Fruit fly (Drosophila melanogaster) whole organism, embryonic: ENCODE data around the gene CG43439.

Source experiments
- Antp ChIP-seq: fragments of 200-800 bp; sonication (Bioruptor generic); optimal IDR thresholded peaks from 3 replicates; lab custom pipeline; 2016; ENCODE audit warnings: missing biosample characterization, missing genetic modification characterization
- Atf3 ChIP-seq: fragments of 200-800 bp; sonication (Bioruptor generic); optimal IDR thresholded peaks from 3 replicates; lab custom pipeline; 2016; ENCODE audit warnings: missing biosample characterization, missing genetic modification characterization
- Bteb2 ChIP-seq: fragments of 200-800 bp; sonication (Bioruptor generic); optimal IDR thresholded peaks from 2 replicates; lab custom pipeline; 2016; ENCODE audit warnings: missing biosample characterization, missing genetic modification characterization
- CG10267 ChIP-seq: fragments of 200-800 bp; sonication (Bioruptor generic); optimal IDR thresholded peaks from 2 replicates; lab custom pipeline; 2018; ENCODE audit warnings: missing biosample characterization, mild to moderate bottlenecking, missing genetic modification characterization, moderate library complexity
- CG10979 ChIP-seq: fragments of 200-800 bp; sonication (Bioruptor generic); optimal IDR thresholded peaks from 2 replicates; lab custom pipeline; 2018; ENCODE audit warnings: missing biosample characterization, mild to moderate bottlenecking, missing genetic modification characterization, moderate library complexity
- CG12155 ChIP-seq: fragments of 200-800 bp; sonication (Bioruptor generic); optimal IDR thresholded peaks from 3 replicates; lab custom pipeline; 2016; ENCODE audit warnings: missing biosample characterization, missing genetic modification characterization
- CG13894 ChIP-seq: fragments of 200-800 bp; sonication (Bioruptor generic); optimal IDR thresholded peaks from 3 replicates; lab custom pipeline; 2018; ENCODE audit warnings: missing biosample characterization, mild to moderate bottlenecking, missing genetic modification characterization, moderate library complexity
- CG14965 ChIP-seq: fragments of 200-800 bp; sonication (Bioruptor generic); optimal IDR thresholded peaks from 2 replicates; lab custom pipeline; 2016; ENCODE audit warnings: missing biosample characterization, missing genetic modification characterization, borderline replicate concordance
- CG17612 ChIP-seq: fragments of 200-800 bp; sonication (Bioruptor generic); IDR thresholded peaks from 2 replicates; pipeline ENCODE4 v1.3.6; 2022; ENCODE audit warnings: missing biosample characterization, missing genetic modification characterization
- CG17912 ChIP-seq: fragments of 200-800 bp; sonication (Bioruptor generic); optimal IDR thresholded peaks from 2 replicates; lab custom pipeline; 2018; ENCODE audit warnings: missing biosample characterization, mild to moderate bottlenecking, missing genetic modification characterization
- CG18764 ChIP-seq: fragments of 200-800 bp; sonication (Bioruptor generic); optimal IDR thresholded peaks from 3 replicates; lab custom pipeline; 2016; ENCODE audit warnings: missing biosample characterization, missing genetic modification characterization
- CG2120 ChIP-seq: fragments of 200-800 bp; sonication (Bioruptor generic); optimal IDR thresholded peaks from 3 replicates; lab custom pipeline; 2016; ENCODE audit warnings: missing biosample characterization, missing genetic modification characterization
- CG2712 ChIP-seq: fragments of 200-800 bp; optimal IDR thresholded peaks from 3 replicates; lab custom pipeline; 2019; ENCODE audit warnings: missing biosample characterization, mild to moderate bottlenecking, missing genetic modification characterization, moderate library complexity
- CG34224 ChIP-seq: fragments of 200-800 bp; sonication (Bioruptor generic); IDR thresholded peaks from 3 replicates; pipeline ENCODE4 v1.3.6; 2022; ENCODE audit warnings: missing biosample characterization, missing genetic modification characterization; ENCODE audit not compliant: partially characterized antibody
- CG7271 ChIP-seq: fragments of 200-800 bp; sonication (Bioruptor generic); optimal IDR thresholded peaks from 2 replicates; lab custom pipeline; 2018; ENCODE audit warnings: missing biosample characterization, mild to moderate bottlenecking, missing genetic modification characterization, moderate library complexity
- CG7556 ChIP-seq: fragments of 200-800 bp; sonication (Bioruptor generic); optimal IDR thresholded peaks from 2 replicates; lab custom pipeline; 2017; ENCODE audit warnings: missing biosample characterization, mild to moderate bottlenecking, missing genetic modification characterization
- CG8281 ChIP-seq: fragments of 200-800 bp; sonication (Bioruptor generic); optimal IDR thresholded peaks from 2 replicates; lab custom pipeline; 2018; ENCODE audit warnings: missing biosample characterization, mild to moderate bottlenecking, missing genetic modification characterization, moderate library complexity
- CG8765 ChIP-seq: fragments of 200-800 bp; sonication (Bioruptor generic); IDR thresholded peaks from 2 replicates; pipeline ENCODE4 v1.3.6; 2022; ENCODE audit warnings: missing biosample characterization, missing genetic modification characterization
- CG9437 ChIP-seq: fragments of 200-800 bp; sonication (Bioruptor generic); optimal IDR thresholded peaks from 2 replicates; lab custom pipeline; 2018; ENCODE audit warnings: missing biosample characterization, mild to moderate bottlenecking, missing genetic modification characterization
- CG9876 ChIP-seq: fragments of 200-800 bp; sonication (Bioruptor generic); optimal IDR thresholded peaks from 2 replicates; lab custom pipeline; 2016; ENCODE audit warnings: missing biosample characterization, missing genetic modification characterization
- CTCF ChIP-seq: fragments of 200-800 bp; sonication (Bioruptor generic); optimal IDR thresholded peaks from 2 replicates; lab custom pipeline; 2017; ENCODE audit warnings: missing biosample characterization, mild to moderate bottlenecking, missing genetic modification characterization, moderate library complexity
- Chrac-16 ChIP-seq: fragments of 200-800 bp; sonication (Bioruptor generic); optimal IDR thresholded peaks from 3 replicates; lab custom pipeline; 2016; ENCODE audit warnings: missing biosample characterization, missing genetic modification characterization
- D ChIP-seq, 2 experiments: fragments of 200-800 bp in 1 of 2; fragments of >200 bp in 1 of 2; sonication (Bioruptor generic) in 1 of 2; optimal IDR thresholded peaks; 2 replicates in 1 of 2; 3 replicates in 1 of 2; lab custom pipeline; 2017; ENCODE audit warnings: mild to moderate bottlenecking in 1 of 2, missing biosample characterization in 1 of 2, missing genetic modification characterization in 1 of 2, missing genetic modification reagents in 1 of 2
- Elba2 ChIP-seq: fragments of 200-800 bp; sonication (Bioruptor generic); optimal IDR thresholded peaks from 3 replicates; lab custom pipeline; 2016; ENCODE audit warnings: missing biosample characterization, missing genetic modification characterization
- Ets97D ChIP-seq: fragments of 200-800 bp; sonication (Bioruptor generic); optimal IDR thresholded peaks from 3 replicates; lab custom pipeline; 2016; ENCODE audit warnings: missing biosample characterization, missing genetic modification characterization
- Fer1 ChIP-seq: fragments of 200-800 bp; sonication (Bioruptor generic); optimal IDR thresholded peaks from 2 replicates; lab custom pipeline; 2017; ENCODE audit warnings: missing biosample characterization, mild to moderate bottlenecking, missing genetic modification characterization
- Poxn ChIP-seq: fragments of 200-800 bp; sonication (Bioruptor generic); IDR thresholded peaks from 2 replicates; pipeline ENCODE4 v1.3.6; 2022; ENCODE audit warnings: missing biosample characterization, missing genetic modification characterization
- Spps ChIP-seq: fragments of 200-800 bp; sonication (Bioruptor generic); optimal IDR thresholded peaks from 2 replicates; lab custom pipeline; 2018; ENCODE audit warnings: missing biosample characterization, mild to moderate bottlenecking, missing genetic modification characterization
- Xrp1 ChIP-seq: fragments of 200-800 bp; sonication (Bioruptor generic); IDR thresholded peaks from 2 replicates; pipeline ENCODE4 v1.3.6; 2022; ENCODE audit warnings: missing biosample characterization, missing genetic modification characterization
- YL-1 ChIP-seq: fragments of 200-800 bp; sonication (Bioruptor generic); optimal IDR thresholded peaks from 3 replicates; lab custom pipeline; 2017; ENCODE audit warnings: missing biosample characterization, mild to moderate bottlenecking, missing genetic modification characterization
- ac ChIP-seq: fragments of 200-800 bp; sonication (Bioruptor generic); optimal IDR thresholded peaks from 3 replicates; lab custom pipeline; 2017; ENCODE audit warnings: missing biosample characterization, mild to moderate bottlenecking, missing genetic modification characterization
- aop ChIP-seq: fragments of 200-800 bp; sonication (Bioruptor generic); IDR thresholded peaks from 2 replicates; pipeline ENCODE4 v1.3.6; 2022; ENCODE audit warnings: missing biosample characterization, missing genetic modification characterization
- ash1 ChIP-seq: fragments of 200-800 bp; sonication (Bioruptor generic); optimal IDR thresholded peaks from 2 replicates; lab custom pipeline; 2018; ENCODE audit warnings: missing biosample characterization, mild to moderate bottlenecking, missing genetic modification characterization
- chm ChIP-seq: fragments of 200-800 bp; sonication (Bioruptor generic); IDR thresholded peaks from 2 replicates; pipeline ENCODE4 v1.3.6; 2022; ENCODE audit warnings: missing biosample characterization, missing genetic modification characterization
- crol ChIP-seq: fragments of 200-800 bp; sonication (Bioruptor generic); IDR thresholded peaks from 2 replicates; pipeline ENCODE4 v1.3.6; 2022; ENCODE audit warnings: missing biosample characterization, missing genetic modification characterization
- dati ChIP-seq: fragments of 200-800 bp; sonication (Bioruptor generic); IDR thresholded peaks from 2 replicates; pipeline ENCODE4 v1.3.6; 2022; ENCODE audit warnings: missing biosample characterization, missing genetic modification characterization
- fd102C ChIP-seq: fragments of 200-800 bp; sonication (Bioruptor generic); optimal IDR thresholded peaks from 2 replicates; lab custom pipeline; 2018; ENCODE audit warnings: missing biosample characterization, mild to moderate bottlenecking, missing genetic modification characterization, moderate library complexity
- fd3F ChIP-seq: fragments of 200-800 bp; sonication (Bioruptor generic); optimal IDR thresholded peaks from 2 replicates; lab custom pipeline; 2018; ENCODE audit warnings: missing biosample characterization, mild to moderate bottlenecking, missing genetic modification characterization, moderate library complexity
- ind ChIP-seq: fragments of 200-800 bp; sonication (Bioruptor generic); optimal IDR thresholded peaks from 3 replicates; lab custom pipeline; 2016; ENCODE audit warnings: missing biosample characterization, missing genetic modification characterization
- kah ChIP-seq: fragments of 200-800 bp; sonication (Bioruptor generic); optimal IDR thresholded peaks from 2 replicates; lab custom pipeline; 2018; ENCODE audit warnings: missing biosample characterization, mild to moderate bottlenecking, missing genetic modification characterization
- lbe ChIP-seq: fragments of 200-800 bp; sonication (Bioruptor generic); optimal IDR thresholded peaks from 2 replicates; lab custom pipeline; 2016; ENCODE audit warnings: missing biosample characterization, mild to moderate bottlenecking, missing genetic modification characterization
- oc ChIP-seq: fragments of 200-800 bp; sonication (Bioruptor generic); optimal IDR thresholded peaks from 2 replicates; lab custom pipeline; 2018; ENCODE audit warnings: missing biosample characterization, mild to moderate bottlenecking, missing genetic modification characterization, moderate library complexity
- peb ChIP-seq: fragments of 200-800 bp; sonication (Bioruptor generic); IDR thresholded peaks from 2 replicates; pipeline ENCODE4 v1.3.6; 2022; ENCODE audit warnings: missing biosample characterization, missing genetic modification characterization
- pfk ChIP-seq: fragments of 200-800 bp; sonication (Bioruptor generic); optimal IDR thresholded peaks from 2 replicates; lab custom pipeline; 2018; ENCODE audit warnings: missing biosample characterization, mild to moderate bottlenecking, missing genetic modification characterization, moderate library complexity
- pnt ChIP-seq: fragments of 200-800 bp; sonication (Bioruptor generic); optimal IDR thresholded peaks from 3 replicates; lab custom pipeline; 2016; ENCODE audit warnings: missing biosample characterization, missing genetic modification characterization
- row ChIP-seq: fragments of 200-800 bp; sonication (Bioruptor generic); IDR thresholded peaks from 3 replicates; pipeline ENCODE4 v1.3.6; 2022; ENCODE audit warnings: missing biosample characterization, missing genetic modification characterization
- salm ChIP-seq: fragments of 200-800 bp; sonication (Bioruptor generic); optimal IDR thresholded peaks from 2 replicates; lab custom pipeline; 2018; ENCODE audit warnings: missing biosample characterization, mild to moderate bottlenecking, missing genetic modification characterization
- ssp ChIP-seq: fragments of 200-800 bp; sonication (Bioruptor generic); IDR thresholded peaks from 2 replicates; pipeline ENCODE4 v1.3.6; 2022; ENCODE audit warnings: missing biosample characterization, missing genetic modification characterization
- tup ChIP-seq: fragments of 200-800 bp; sonication (Bioruptor generic); optimal IDR thresholded peaks from 2 replicates; lab custom pipeline; 2016; ENCODE audit warnings: missing biosample characterization, mild to moderate bottlenecking, missing genetic modification characterization, moderate library complexity
- vfl ChIP-seq: fragments of 200-800 bp; sonication (Bioruptor generic); optimal IDR thresholded peaks from 2 replicates; lab custom pipeline; 2016; ENCODE audit warnings: missing biosample characterization, missing genetic modification characterization

CG43439 gene

DNA sequence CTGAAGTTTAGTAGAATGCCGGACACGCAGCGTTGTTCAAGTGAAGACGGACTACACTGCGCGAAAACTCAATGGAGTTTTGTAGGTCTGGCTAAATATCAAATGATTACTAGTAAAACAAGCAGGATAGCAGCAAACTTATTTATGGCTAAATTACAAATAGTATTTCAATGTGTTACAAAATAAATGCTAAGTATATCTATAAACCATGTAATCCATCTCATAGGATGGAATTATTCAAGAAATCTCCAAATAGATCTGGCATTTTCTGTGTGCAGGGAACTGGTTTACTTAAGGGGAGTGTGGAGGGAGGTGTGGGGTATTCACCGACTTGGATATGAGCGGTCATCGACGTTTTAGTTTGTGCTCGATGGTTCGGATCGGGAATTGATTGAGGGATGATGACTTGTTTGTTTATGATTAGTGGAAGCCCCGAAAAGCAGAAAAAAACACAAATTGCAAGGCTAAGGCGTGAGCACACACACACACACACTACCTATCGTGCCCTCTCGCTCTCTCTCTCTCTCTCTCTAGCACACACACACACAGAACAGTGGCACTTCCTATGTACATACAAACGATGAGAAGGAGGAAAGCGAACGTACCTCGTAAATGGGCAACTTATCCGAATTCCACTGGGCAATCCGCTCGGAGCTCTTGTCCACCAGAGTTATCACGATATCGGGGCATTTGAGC lies 20.4 kb downstream of the CG43439 start (continued):
- TF ChIP-seq CG13894 (tag; lab: Kevin White, UChicago) = peak; percentile 8
- TF ChIP-seq dati (GFP tag; lab: Robert Waterston, UW) = peak; percentile 44; the same call in 1 of the 2 replicates
- peak; percentile 58; the same call in 1 of the 2 replicates for TF ChIP-seq chm (GFP tag; lab: Robert Waterston, UW)
- peak; percentile 89 for TF ChIP-seq CG2712
- TF ChIP-seq YL-1 (GFP tag; lab: Kevin White, UChicago) = peak; percentile 2
- peak; percentile 82 for TF ChIP-seq CG2120 (GFP tag; lab: Kevin White, UChicago)
- no peak for TF ChIP-seq CG7271
- TF ChIP-seq ssp (GFP tag; lab: Robert Waterston, UW) = peak; percentile 67
- TF ChIP-seq fd3F (GFP tag; lab: Kevin White, UChicago) = peak; percentile 74
- no peak for TF ChIP-seq pfk
- TF ChIP-seq tup = peak; percentile 19
- TF ChIP-seq CG8765 = no peak
- peak; percentile 37 for TF ChIP-seq ac (GFP tag; lab: Kevin White, UChicago)
- TF ChIP-seq ind (GFP tag; lab: Kevin White, UChicago) = peak; percentile 78
- peak; percentile 91 for TF ChIP-seq Xrp1 (GFP tag; lab: Robert Waterston, UW)
- TF ChIP-seq CG14965 = no peak
- peak; percentile 88 for TF ChIP-seq crol (GFP tag; lab: Robert Waterston, UW)
- peak; percentile 79 for TF ChIP-seq CG9437 (GFP tag; lab: Kevin White, UChicago)
- peak; percentile 46 for TF ChIP-seq salm
- TF ChIP-seq CG34224 = peak; percentile 11; the same call in 1 of the 3 replicates
- peak; percentile 90 for TF ChIP-seq row
- TF ChIP-seq D (optimal IDR thresholded peaks at IDR 0.05; lab: Kevin White, UChicago) = no peak
- peak; percentile 81 for TF ChIP-seq D (GFP tag; optimal IDR thresholded peaks at IDR 0.05; lab: Kevin White, UChicago)
- TF ChIP-seq CTCF = no peak
- TF ChIP-seq oc = peak; percentile 80
- TF ChIP-seq Elba2 (GFP tag; lab: Kevin White, UChicago) = no peak
- TF ChIP-seq Chrac-16 = peak; percentile 87
- TF ChIP-seq aop = 0 out of 2 replicates have a peak, but pooled peaks have one; percentile 2
- peak; percentile 77 for TF ChIP-seq pnt
- peak; percentile 88 for TF ChIP-seq CG10979 (tag; lab: Kevin White, UChicago)
- no peak for TF ChIP-seq CG17912 (GFP tag; lab: Kevin White, UChicago)
- TF ChIP-seq CG9876 = peak; percentile 56
- peak; percentile 79 for TF ChIP-seq CG12155 (GFP tag; lab: Kevin White, UChicago)
- peak; percentile 39 for TF ChIP-seq Atf3
- peak; percentile 28 for TF ChIP-seq kah (GFP tag; lab: Kevin White, UChicago)
- TF ChIP-seq CG8281 (tag; lab: Kevin White, UChicago) = peak; percentile 40
- TF ChIP-seq ash1 (GFP tag; lab: Kevin White, UChicago) = no peak
- TF ChIP-seq Bteb2 (GFP tag; lab: Kevin White, UChicago) = peak; percentile 75
- peak; percentile 32 for TF ChIP-seq Ets97D (GFP tag; lab: Kevin White, UChicago)
- 0 out of 2 replicates have a peak, but pooled peaks have one; percentile 34 for TF ChIP-seq peb (GFP tag; lab: Robert Waterston, UW)
- TF ChIP-seq Antp (GFP tag; lab: Kevin White, UChicago) = peak; percentile 81
- TF ChIP-seq Spps (tag; lab: Kevin White, UChicago) = peak; percentile 72
- TF ChIP-seq CG7556 (GFP tag; lab: Kevin White, UChicago) = peak; percentile 87
- peak; percentile 56 for TF ChIP-seq vfl (GFP tag; lab: Kevin White, UChicago)
- TF ChIP-seq Fer1 (GFP tag; lab: Kevin White, UChicago) = peak; percentile 78
- peak; percentile 36; the same call in 1 of the 2 replicates for TF ChIP-seq CG17612 (GFP tag; lab: Robert Waterston, UW)
- TF ChIP-seq CG10267 (tag; lab: Kevin White, UChicago) = peak; percentile 75
- no peak for TF ChIP-seq fd102C (GFP tag; lab: Kevin White, UChicago)
- no peak for TF ChIP-seq Poxn (GFP tag; lab: Robert Waterston, UW)
- no peak for TF ChIP-seq lbe (GFP tag; lab: Kevin White, UChicago)
- peak; percentile 63 for TF ChIP-seq CG18764 (GFP tag; lab: Kevin White, UChicago)
